Worm (Caenorhabditis elegans) whole organism, L1 larva: ENCODE measurements around the gene srz-11.

Experiments
- F16B12.6 ChIP-seq: fragments of 150-350 bp; optimal IDR thresholded peaks from 2 replicates; lab custom pipeline; 2014; ENCODE audit warnings: missing biosample characterization, missing genetic modification characterization
- Y116A8C.19 ChIP-seq: sonication (generic microtip); optimal IDR thresholded peaks from 2 replicates; lab custom pipeline; 2016; ENCODE audit warnings: missing compliant biosample characterization, missing genetic modification characterization, borderline replicate concordance
- aha-1 ChIP-seq: fragments of 150-350 bp; optimal IDR thresholded peaks from 2 replicates; lab custom pipeline; 2014; ENCODE audit warnings: missing biosample characterization, missing genetic modification characterization
- alr-1 ChIP-seq: fragments of 200-800 bp; sonication (Bioruptor generic); optimal IDR thresholded peaks from 2 replicates; lab custom pipeline; 2018; ENCODE audit warnings: borderline replicate concordance, mild to moderate bottlenecking, missing genetic modification characterization, missing compliant biosample characterization
- aly-2 ChIP-seq: fragments of 150-350 bp; optimal IDR thresholded peaks from 2 replicates; lab custom pipeline; 2014; ENCODE audit warnings: missing biosample characterization, missing genetic modification characterization
- ama-1 ChIP-seq: fragments of 150-350 bp; optimal IDR thresholded peaks from 2 replicates; lab custom pipeline; 2014
- blmp-1 ChIP-seq: fragments of 150-350 bp; optimal IDR thresholded peaks from 2 replicates; lab custom pipeline; 2014; ENCODE audit warnings: missing biosample characterization, missing genetic modification characterization
- ceh-63 ChIP-seq: fragments of 200-800 bp; sonication (Bioruptor generic); optimal IDR thresholded peaks from 2 replicates; lab custom pipeline; 2018; ENCODE audit warnings: mild to moderate bottlenecking, missing genetic modification characterization, missing compliant biosample characterization
- ceh-82 ChIP-seq, 3 experiments: fragments of 150-350 bp in 1 of 3; sonication (generic microtip) in 2 of 3; optimal IDR thresholded peaks; 2 replicates each; lab custom pipeline; 2014 to 2017; ENCODE audit warnings: missing biosample characterization in 3 of 3, missing genetic modification characterization in 3 of 3
- ceh-88 ChIP-seq: fragments of 200-800 bp; sonication (Bioruptor generic); IDR thresholded peaks from 2 replicates; pipeline ENCODE4 v1.3.6; 2022; ENCODE audit warnings: missing genetic modification characterization, missing compliant biosample characterization
- ces-1 ChIP-seq: fragments of 150-350 bp; optimal IDR thresholded peaks from 2 replicates; lab custom pipeline; 2014; ENCODE audit warnings: missing biosample characterization, missing genetic modification reagents, missing genetic modification characterization
- dpl-1 ChIP-seq, 3 experiments: fragments of 150-350 bp in 2 of 3; sonication (generic microtip) in 1 of 3; optimal IDR thresholded peaks; 2 replicates each; lab custom pipeline; 2014 to 2017; ENCODE audit warnings: missing biosample characterization in 3 of 3, missing genetic modification characterization in 3 of 3, missing genetic modification reagents in 3 of 3
- dsc-1 ChIP-seq: sonication (generic microtip); optimal IDR thresholded peaks from 2 replicates; lab custom pipeline; 2016; ENCODE audit warnings: mild to moderate bottlenecking, missing genetic modification characterization, missing compliant biosample characterization
- egl-13 ChIP-seq: sonication (generic microtip); optimal IDR thresholded peaks from 2 replicates; lab custom pipeline; 2016; ENCODE audit warnings: missing genotype, missing genetic modification reagents, missing genetic modification characterization, missing compliant biosample characterization
- egl-27 ChIP-seq, 2 experiments: fragments of 150-350 bp in 1 of 2; sonication (generic microtip); optimal IDR thresholded peaks; 3 replicates each; lab custom pipeline; 2017 to 2018; ENCODE audit warnings: missing biosample characterization in 2 of 2, missing genetic modification characterization in 2 of 2, missing genetic modification reagents in 2 of 2
- elt-2 ChIP-seq: sonication (generic microtip); optimal IDR thresholded peaks from 2 replicates; lab custom pipeline; 2016; ENCODE audit warnings: missing genetic modification characterization, mild to moderate bottlenecking, inconsistent platforms, missing compliant biosample characterization, missing genetic modification reagents
- fkh-4 ChIP-seq: sonication (generic microtip); optimal IDR thresholded peaks from 2 replicates; lab custom pipeline; 2016; ENCODE audit warnings: missing compliant biosample characterization, missing genetic modification characterization, borderline replicate concordance
- grh-1 ChIP-seq: fragments of 200-800 bp; sonication (Bioruptor generic); IDR thresholded peaks from 2 replicates; pipeline ENCODE4 v1.3.6; 2022; ENCODE audit warnings: missing genetic modification reagents, missing genetic modification characterization, missing compliant biosample characterization
- hlh-4 ChIP-seq: sonication (generic microtip); optimal IDR thresholded peaks from 2 replicates; lab custom pipeline; 2016; ENCODE audit warnings: mild to moderate bottlenecking, missing genetic modification characterization, missing compliant biosample characterization
- hpl-2 ChIP-seq: fragments of 150-350 bp; optimal IDR thresholded peaks from 2 replicates; lab custom pipeline; 2014; ENCODE audit warnings: missing biosample characterization, missing genetic modification reagents, missing genetic modification characterization
- irx-1 ChIP-seq: sonication (generic microtip); optimal IDR thresholded peaks from 2 replicates; lab custom pipeline; 2016; ENCODE audit warnings: missing genetic modification characterization, missing compliant biosample characterization
- isw-1 ChIP-seq: fragments of 200-800 bp; sonication (Bioruptor generic); IDR thresholded peaks from 2 replicates; pipeline ENCODE4 v1.3.6; 2022; ENCODE audit warnings: missing genetic modification characterization, missing compliant biosample characterization
- lin-14 ChIP-seq: fragments of 200-800 bp; sonication (Bioruptor generic); optimal IDR thresholded peaks from 2 replicates; lab custom pipeline; 2018; ENCODE audit warnings: mild to moderate bottlenecking, missing genetic modification characterization, moderate library complexity, missing compliant biosample characterization
- lin-39 ChIP-seq: fragments of 150-350 bp; optimal IDR thresholded peaks from 2 replicates; lab custom pipeline; 2014; ENCODE audit warnings: missing biosample characterization, missing genetic modification reagents, missing genetic modification characterization
- lir-3 ChIP-seq: sonication (generic microtip); optimal IDR thresholded peaks from 2 replicates; lab custom pipeline; 2016; ENCODE audit warnings: mild to moderate bottlenecking, missing genetic modification characterization, moderate library complexity, missing compliant biosample characterization; ENCODE audit not compliant: poor library complexity
- lsy-2 ChIP-seq, 2 experiments: fragments of 150-350 bp; optimal IDR thresholded peaks; 2 replicates each; lab custom pipeline; 2014; ENCODE audit warnings: missing biosample characterization in 2 of 2, missing genetic modification characterization in 2 of 2
- mdl-1 ChIP-seq, 2 experiments: fragments of 150-350 bp; optimal IDR thresholded peaks; 2 replicates each; lab custom pipeline; 2014 to 2017; ENCODE audit warnings: missing biosample characterization in 2 of 2, missing genetic modification characterization in 2 of 2, inconsistent platforms in 1 of 2
- mef-2 ChIP-seq: fragments of 150-350 bp; optimal IDR thresholded peaks from 2 replicates; lab custom pipeline; 2014; ENCODE audit warnings: missing biosample characterization, missing genetic modification characterization
- nhr-20 ChIP-seq: sonication (generic microtip); optimal IDR thresholded peaks from 2 replicates; lab custom pipeline; 2016; ENCODE audit warnings: mild to moderate bottlenecking, missing genetic modification characterization, missing compliant biosample characterization
- nhr-28 ChIP-seq: fragments of 150-350 bp; optimal IDR thresholded peaks from 2 replicates; lab custom pipeline; 2014; ENCODE audit warnings: missing biosample characterization, missing genetic modification characterization
- nhr-47 ChIP-seq: sonication (generic microtip); optimal IDR thresholded peaks from 2 replicates; lab custom pipeline; 2016; ENCODE audit warnings: mild to moderate bottlenecking, missing genetic modification characterization, moderate library complexity, missing compliant biosample characterization
- nhr-76 ChIP-seq: sonication (generic microtip); optimal IDR thresholded peaks from 2 replicates; lab custom pipeline; 2017; ENCODE audit warnings: missing biosample characterization, missing genetic modification characterization
- nhr-84 ChIP-seq: sonication (generic microtip); optimal IDR thresholded peaks from 2 replicates; lab custom pipeline; 2017; ENCODE audit warnings: missing biosample characterization, missing genetic modification characterization
- pag-3 ChIP-seq: sonication (generic microtip); optimal IDR thresholded peaks from 2 replicates; lab custom pipeline; 2017; ENCODE audit warnings: missing genetic modification characterization, mild to moderate bottlenecking, missing compliant biosample characterization, antibody characterized with exemption, borderline replicate concordance; ENCODE audit not compliant: insufficient read depth
- pqm-1 ChIP-seq: sonication (generic microtip); optimal IDR thresholded peaks from 3 replicates; lab custom pipeline; 2017; ENCODE audit warnings: missing biosample characterization, missing genetic modification characterization
- snu-23 ChIP-seq: sonication (generic microtip); optimal IDR thresholded peaks from 2 replicates; lab custom pipeline; 2016; ENCODE audit warnings: missing genetic modification characterization, missing compliant biosample characterization
- sptf-1 ChIP-seq: fragments of 150-350 bp; optimal IDR thresholded peaks from 2 replicates; lab custom pipeline; 2014; ENCODE audit warnings: missing biosample characterization, missing genetic modification characterization
- sup-37 ChIP-seq: fragments of 200-800 bp; sonication (Bioruptor generic); optimal IDR thresholded peaks from 2 replicates; lab custom pipeline; 2018; ENCODE audit warnings: mild to moderate bottlenecking, missing genetic modification characterization, missing compliant biosample characterization
- tbx-2 ChIP-seq: sonication (generic microtip); optimal IDR thresholded peaks from 2 replicates; lab custom pipeline; 2016; ENCODE audit warnings: missing genetic modification characterization, missing compliant biosample characterization
- unc-130 ChIP-seq: fragments of 150-350 bp; optimal IDR thresholded peaks from 2 replicates; lab custom pipeline; 2017; ENCODE audit warnings: missing biosample characterization, missing genetic modification characterization, inconsistent platforms
- unc-62 ChIP-seq: fragments of 150-350 bp; optimal IDR thresholded peaks from 2 replicates; lab custom pipeline; 2014; ENCODE audit warnings: missing biosample characterization, missing genetic modification reagents, missing genetic modification characterization
- vab-15 ChIP-seq: sonication (generic microtip); optimal IDR thresholded peaks from 2 replicates; lab custom pipeline; 2017; ENCODE audit warnings: missing genotype, mild to moderate bottlenecking, missing genetic modification characterization, missing compliant biosample characterization
- xbp-1 ChIP-seq: sonication (generic microtip); optimal IDR thresholded peaks from 2 replicates; lab custom pipeline; 2016; ENCODE audit warnings: missing genetic modification characterization, missing compliant biosample characterization
- ztf-11 ChIP-seq, 2 experiments: sonication (generic microtip); optimal IDR thresholded peaks; 2 replicates each; lab custom pipeline; 2016 to 2017; ENCODE audit warnings: missing genetic modification characterization in 2 of 2, missing biosample characterization in 1 of 2, missing compliant biosample characterization in 1 of 2

The srz-11 gene

ce11 chrV:15189567-15189966 lies 26.7 kb downstream of the srz-11 start, which contains the start of gene cyn-3 (continued):
- TF ChIP-seq egl-27 (tag; optimal IDR thresholded peaks at IDR 0.05; lab: Kevin White, UChicago) (no peak), nhr-84 (tag; lab: Kevin White, UChicago) (no peak), aha-1 (tag; lab: Kevin White, UChicago) (peak; percentile 56), lsy-2 (tag; optimal IDR thresholded peaks at IDR 0.05; lab: Kevin White, UChicago) (peak; percentile 91 to 95), fkh-4 (peak; percentile 31), aly-2 (tag; lab: Kevin White, UChicago) (peak; percentile 83), alr-1 (tag; lab: Kevin White, UChicago) (no peak), dsc-1 (tag; lab: Kevin White, UChicago) (peak; percentile 88), sup-37 (GFP tag; lab: Kevin White, UChicago) (peak; percentile 32), ces-1 (no peak), hlh-4 (tag; lab: Kevin White, UChicago) (no peak), snu-23 (GFP tag; lab: Kevin White, UChicago) (peak; percentile 96), nhr-47 (peak; percentile 95), ama-1 (peak; percentile 66), dpl-1 (GFP tag; optimal IDR thresholded peaks at IDR 0.05; lab: Kevin White, UChicago) (peak; percentile 99), mdl-1 (tag; optimal IDR thresholded peaks at IDR 0.05; lab: Kevin White, UChicago) (peak in 1 of 2 experiments; percentile 85), lin-39 (tag; lab: Kevin White, UChicago) (peak; percentile 86), nhr-20 (tag; lab: Kevin White, UChicago) (peak; percentile 93), Y116A8C.19 (tag; lab: Kevin White, UChicago) (no peak), F16B12.6 (tag; lab: Kevin White, UChicago) (peak; percentile 74), egl-13 (tag; lab: Kevin White, UChicago) (peak; percentile 79), blmp-1 (tag; lab: Kevin White, UChicago) (peak; percentile 91), xbp-1 (tag; lab: Kevin White, UChicago) (peak; percentile 92), hpl-2 (GFP tag; lab: Kevin White, UChicago) (no peak), pag-3 (no peak), ceh-88 (0 out of 2 replicates have a peak, but pooled peaks have one; percentile 27), grh-1 (GFP tag; lab: Robert Waterston, UW) (peak; percentile 87), nhr-76 (tag; lab: Kevin White, UChicago) (no peak), isw-1 (GFP tag; lab: Robert Waterston, UW) (peak; percentile 91), tbx-2 (tag; lab: Kevin White, UChicago) (peak; percentile 94), ceh-82 (tag; optimal IDR thresholded peaks at IDR 0.05; lab: Kevin White, UChicago) (peak; percentile 80 to 95 (median 81)), unc-130 (tag; lab: Kevin White, UChicago) (peak; percentile 83), vab-15 (tag; lab: Kevin White, UChicago) (peak; percentile 57), elt-2 (tag; lab: Kevin White, UChicago) (peak; percentile 37), unc-62 (no peak), nhr-28 (tag; lab: Kevin White, UChicago) (no peak), lir-3 (peak; percentile 64), sptf-1 (tag; lab: Kevin White, UChicago) (no peak), ztf-11 (tag; optimal IDR thresholded peaks at IDR 0.05; lab: Kevin White, UChicago) (peak in 1 of 2 experiments; percentile 17), lin-14 (peak; percentile 92), irx-1 (tag; lab: Kevin White, UChicago) (peak; percentile 83), ceh-63 (GFP tag; lab: Kevin White, UChicago) (no peak), pqm-1 (tag; lab: Kevin White, UChicago) (no peak), mef-2 (tag; lab: Kevin White, UChicago) (peak; percentile 73)
